Worm (Caenorhabditis elegans) whole organism, L1 larva: ENCODE measurements around the gene srt-6.
A peak's percentile ranks its signal among the peaks of the same experiment; 100 is the strongest.

Experiments used
- C16A3.4 ChIP-seq: fragments of 150-350 bp; optimal IDR thresholded peaks from 2 replicates; lab custom pipeline; 2014; ENCODE audit warnings: missing biosample characterization, missing genetic modification characterization
- C34B4.2 ChIP-seq: sonication (generic microtip); optimal IDR thresholded peaks from 2 replicates; lab custom pipeline; 2017; ENCODE audit warnings: mild to moderate bottlenecking, missing genetic modification characterization, missing compliant biosample characterization
- Y116A8C.19 ChIP-seq: sonication (generic microtip); optimal IDR thresholded peaks from 2 replicates; lab custom pipeline; 2016; ENCODE audit warnings: missing compliant biosample characterization, missing genetic modification characterization, borderline replicate concordance
- alr-1 ChIP-seq: fragments of 200-800 bp; sonication (Bioruptor generic); optimal IDR thresholded peaks from 2 replicates; lab custom pipeline; 2018; ENCODE audit warnings: borderline replicate concordance, mild to moderate bottlenecking, missing genetic modification characterization, missing compliant biosample characterization
- blmp-1 ChIP-seq: fragments of 150-350 bp; optimal IDR thresholded peaks from 2 replicates; lab custom pipeline; 2014; ENCODE audit warnings: missing biosample characterization, missing genetic modification characterization
- ceh-63 ChIP-seq: fragments of 200-800 bp; sonication (Bioruptor generic); optimal IDR thresholded peaks from 2 replicates; lab custom pipeline; 2018; ENCODE audit warnings: mild to moderate bottlenecking, missing genetic modification characterization, missing compliant biosample characterization
- ceh-8 ChIP-seq: fragments of 200-800 bp; sonication (Bioruptor generic); optimal IDR thresholded peaks from 2 replicates; lab custom pipeline; 2018; ENCODE audit warnings: mild to moderate bottlenecking, missing genetic modification characterization, moderate library complexity, missing compliant biosample characterization
- ceh-82 ChIP-seq, 3 experiments: fragments of 150-350 bp in 1 of 3; sonication (generic microtip) in 2 of 3; optimal IDR thresholded peaks; 2 replicates each; lab custom pipeline; 2014 to 2017; ENCODE audit warnings: missing biosample characterization in 3 of 3, missing genetic modification characterization in 3 of 3
- ceh-88 ChIP-seq: fragments of 200-800 bp; sonication (Bioruptor generic); IDR thresholded peaks from 2 replicates; pipeline ENCODE4 v1.3.6; 2022; ENCODE audit warnings: missing genetic modification characterization, missing compliant biosample characterization
- dsc-1 ChIP-seq: sonication (generic microtip); optimal IDR thresholded peaks from 2 replicates; lab custom pipeline; 2016; ENCODE audit warnings: mild to moderate bottlenecking, missing genetic modification characterization, missing compliant biosample characterization
- efl-1 ChIP-seq, 4 experiments: fragments of 150-350 bp; optimal IDR thresholded peaks in 3 of 4; peaks in 1 of 4; 1 replicate in 1 of 4; 2 replicates in 3 of 4; lab custom pipeline; 2014; ENCODE audit warnings: missing biosample characterization in 2 of 4, missing genetic modification characterization in 2 of 4, missing genetic modification reagents in 2 of 4
- elt-3 ChIP-seq, 6 experiments: fragments of 150-350 bp in 1 of 6; sonication (generic microtip); optimal IDR thresholded peaks; 2 replicates each; lab custom pipeline; 2017 to 2018; ENCODE audit warnings: missing biosample characterization in 6 of 6, missing genetic modification characterization in 6 of 6, inconsistent platforms in 1 of 6
- ets-5 ChIP-seq: fragments of 200-800 bp; sonication (Bioruptor generic); IDR thresholded peaks from 2 replicates; pipeline ENCODE4 v1.3.6; 2022; ENCODE audit warnings: missing genetic modification characterization, missing compliant biosample characterization
- fkh-8 ChIP-seq: sonication (generic microtip); optimal IDR thresholded peaks from 2 replicates; lab custom pipeline; 2016; ENCODE audit warnings: mild to moderate bottlenecking, missing genetic modification characterization, missing compliant biosample characterization
- fos-1 ChIP-seq: fragments of 150-350 bp; optimal IDR thresholded peaks from 2 replicates; lab custom pipeline; 2014; ENCODE audit warnings: missing biosample characterization, missing genetic modification characterization
- grh-1 ChIP-seq: fragments of 200-800 bp; sonication (Bioruptor generic); IDR thresholded peaks from 2 replicates; pipeline ENCODE4 v1.3.6; 2022; ENCODE audit warnings: missing genetic modification reagents, missing genetic modification characterization, missing compliant biosample characterization
- irx-1 ChIP-seq: sonication (generic microtip); optimal IDR thresholded peaks from 2 replicates; lab custom pipeline; 2016; ENCODE audit warnings: missing genetic modification characterization, missing compliant biosample characterization
- isw-1 ChIP-seq: fragments of 200-800 bp; sonication (Bioruptor generic); IDR thresholded peaks from 2 replicates; pipeline ENCODE4 v1.3.6; 2022; ENCODE audit warnings: missing genetic modification characterization, missing compliant biosample characterization
- jun-1 ChIP-seq: fragments of 150-350 bp; optimal IDR thresholded peaks from 2 replicates; lab custom pipeline; 2014; ENCODE audit warnings: missing biosample characterization, missing genetic modification reagents, missing genetic modification characterization
- lin-14 ChIP-seq: fragments of 200-800 bp; sonication (Bioruptor generic); optimal IDR thresholded peaks from 2 replicates; lab custom pipeline; 2018; ENCODE audit warnings: mild to moderate bottlenecking, missing genetic modification characterization, moderate library complexity, missing compliant biosample characterization
- lin-35 ChIP-seq, 2 experiments: fragments of 150-350 bp; optimal IDR thresholded peaks; 2 replicates each; lab custom pipeline; 2014; ENCODE audit warnings: missing biosample characterization in 2 of 2, missing genetic modification characterization in 2 of 2, missing genetic modification reagents in 2 of 2
- lsy-2 ChIP-seq, 2 experiments: fragments of 150-350 bp; optimal IDR thresholded peaks; 2 replicates each; lab custom pipeline; 2014; ENCODE audit warnings: missing biosample characterization in 2 of 2, missing genetic modification characterization in 2 of 2
- mab-9 ChIP-seq: fragments of 200-800 bp; sonication (Bioruptor generic); IDR thresholded peaks from 2 replicates; pipeline ENCODE4 v1.3.6; 2022; ENCODE audit warnings: missing genetic modification reagents, missing genetic modification characterization, missing compliant biosample characterization
- mdl-1 ChIP-seq, 2 experiments: fragments of 150-350 bp; optimal IDR thresholded peaks; 2 replicates each; lab custom pipeline; 2014 to 2017; ENCODE audit warnings: missing biosample characterization in 2 of 2, missing genetic modification characterization in 2 of 2, inconsistent platforms in 1 of 2
- mep-1 ChIP-seq: fragments of 150-350 bp; optimal IDR thresholded peaks from 2 replicates; lab custom pipeline; 2014; ENCODE audit warnings: missing biosample characterization, missing genetic modification characterization
- nhr-11 ChIP-seq: fragments of 150-350 bp; optimal IDR thresholded peaks from 2 replicates; lab custom pipeline; 2014; ENCODE audit warnings: missing biosample characterization, missing genetic modification characterization
- nhr-12 ChIP-seq: sonication (generic microtip); optimal IDR thresholded peaks from 2 replicates; lab custom pipeline; 2017; ENCODE audit warnings: missing biosample characterization, missing genetic modification characterization
- nhr-19 ChIP-seq: fragments of 200-800 bp; sonication (Bioruptor generic); conservative IDR thresholded peaks from 2 replicates; pipeline ENCODE4 v1.3.6; 2022; ENCODE audit warnings: missing genetic modification characterization, missing compliant biosample characterization
- nhr-20 ChIP-seq: sonication (generic microtip); optimal IDR thresholded peaks from 2 replicates; lab custom pipeline; 2016; ENCODE audit warnings: mild to moderate bottlenecking, missing genetic modification characterization, missing compliant biosample characterization
- nhr-47 ChIP-seq: sonication (generic microtip); optimal IDR thresholded peaks from 2 replicates; lab custom pipeline; 2016; ENCODE audit warnings: mild to moderate bottlenecking, missing genetic modification characterization, moderate library complexity, missing compliant biosample characterization
- nhr-76 ChIP-seq: sonication (generic microtip); optimal IDR thresholded peaks from 2 replicates; lab custom pipeline; 2017; ENCODE audit warnings: missing biosample characterization, missing genetic modification characterization
- nhr-77 ChIP-seq: fragments of 150-350 bp; optimal IDR thresholded peaks from 2 replicates; lab custom pipeline; 2014; ENCODE audit warnings: missing biosample characterization, missing genetic modification characterization
- nhr-84 ChIP-seq: sonication (generic microtip); optimal IDR thresholded peaks from 2 replicates; lab custom pipeline; 2017; ENCODE audit warnings: missing biosample characterization, missing genetic modification characterization
- nhr-85 ChIP-seq: sonication (generic microtip); peaks from one replicate; lab custom pipeline; 2016; ENCODE audit warnings: missing genetic modification characterization, inconsistent platforms, missing compliant biosample characterization
- nhr-90 ChIP-seq: sonication (generic microtip); optimal IDR thresholded peaks from 2 replicates; lab custom pipeline; 2016; ENCODE audit warnings: mild to moderate bottlenecking, missing genetic modification characterization, missing compliant biosample characterization; ENCODE audit not compliant: poor library complexity
- pag-3 ChIP-seq: sonication (generic microtip); optimal IDR thresholded peaks from 2 replicates; lab custom pipeline; 2017; ENCODE audit warnings: missing genetic modification characterization, mild to moderate bottlenecking, missing compliant biosample characterization, antibody characterized with exemption, borderline replicate concordance; ENCODE audit not compliant: insufficient read depth
- skn-1 ChIP-seq: fragments of 150-350 bp; optimal IDR thresholded peaks from 2 replicates; lab custom pipeline; 2014; ENCODE audit warnings: missing biosample characterization, missing genetic modification characterization
- snu-23 ChIP-seq: sonication (generic microtip); optimal IDR thresholded peaks from 2 replicates; lab custom pipeline; 2016; ENCODE audit warnings: missing genetic modification characterization, missing compliant biosample characterization
- tbx-2 ChIP-seq: sonication (generic microtip); optimal IDR thresholded peaks from 2 replicates; lab custom pipeline; 2016; ENCODE audit warnings: missing genetic modification characterization, missing compliant biosample characterization
- unc-130 ChIP-seq: fragments of 150-350 bp; optimal IDR thresholded peaks from 2 replicates; lab custom pipeline; 2017; ENCODE audit warnings: missing biosample characterization, missing genetic modification characterization, inconsistent platforms
- unc-62 ChIP-seq: fragments of 150-350 bp; optimal IDR thresholded peaks from 2 replicates; lab custom pipeline; 2014; ENCODE audit warnings: missing biosample characterization, missing genetic modification reagents, missing genetic modification characterization
- unc-98 ChIP-seq: fragments of 200-800 bp; sonication (Bioruptor generic); IDR thresholded peaks from 2 replicates; pipeline ENCODE4 v1.3.6; 2022; ENCODE audit warnings: missing genetic modification characterization, missing compliant biosample characterization
- vab-15 ChIP-seq: sonication (generic microtip); optimal IDR thresholded peaks from 2 replicates; lab custom pipeline; 2017; ENCODE audit warnings: missing genotype, mild to moderate bottlenecking, missing genetic modification characterization, missing compliant biosample characterization
- xbp-1 ChIP-seq: sonication (generic microtip); optimal IDR thresholded peaks from 2 replicates; lab custom pipeline; 2016; ENCODE audit warnings: missing genetic modification characterization, missing compliant biosample characterization

The srt-6 gene

DNA sequence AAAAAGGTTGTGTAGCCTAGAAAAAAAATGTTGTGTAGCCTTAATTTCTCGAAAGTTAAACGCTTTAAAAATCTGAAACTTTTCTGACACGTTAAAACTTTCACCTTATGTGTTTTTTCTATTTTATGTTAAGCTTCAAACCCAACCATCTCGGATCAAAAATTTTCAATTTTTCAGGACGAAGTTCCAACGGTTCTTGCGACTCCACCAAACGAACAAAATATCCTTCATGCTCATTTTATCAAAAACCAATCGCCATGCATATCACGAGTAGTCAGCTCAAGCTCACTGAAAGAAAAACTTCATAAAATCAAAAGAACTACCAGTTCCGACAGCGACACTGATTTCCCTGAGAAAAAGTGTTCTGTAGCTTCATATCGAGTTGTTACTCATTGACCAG is 27.9 kb upstream of the srt-6 start:
- TF ChIP-seq pag-3 (tag; lab: Kevin White, UChicago): no peak
- no peak for TF ChIP-seq unc-62 (GFP tag; lab: Kevin White, UChicago)
- no peak for TF ChIP-seq alr-1 (tag; lab: Kevin White, UChicago)

DNA sequence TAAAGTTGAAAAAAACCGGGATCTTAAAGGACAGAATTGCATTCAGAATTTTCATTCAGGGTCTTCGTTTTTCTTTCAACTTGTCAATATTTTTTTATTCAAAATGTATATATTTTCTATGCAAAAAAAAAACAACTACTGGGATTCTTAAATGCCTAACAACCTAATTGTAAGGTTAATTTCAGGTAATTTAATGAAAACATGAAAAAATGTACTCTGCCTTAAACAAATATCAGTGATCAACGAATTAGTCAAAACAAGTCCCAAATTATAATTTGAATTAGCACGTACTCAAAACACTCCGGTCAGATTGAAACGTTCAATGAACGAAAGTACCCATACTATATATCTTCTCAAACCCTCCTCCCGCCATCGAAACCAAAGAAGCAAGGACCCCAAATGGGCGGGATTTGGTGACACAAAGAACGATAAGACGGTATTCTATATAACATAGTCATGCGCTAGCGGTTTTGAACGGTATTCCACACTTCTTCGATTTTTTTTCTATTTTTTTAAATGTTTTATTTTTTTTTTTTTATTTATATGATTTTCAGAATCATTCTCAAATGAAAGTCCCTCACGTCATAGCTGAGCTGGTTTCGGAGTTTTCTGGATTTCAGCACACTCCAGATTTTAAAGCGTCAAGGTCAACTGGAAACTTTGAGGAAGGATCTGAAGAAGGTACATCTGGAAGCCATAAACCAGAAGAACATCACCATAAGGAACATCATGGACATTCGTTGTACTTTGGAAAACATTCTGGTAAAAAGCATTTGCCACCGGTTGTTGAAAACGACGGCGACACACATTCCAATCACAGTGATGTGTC is 27.0 kb upstream of the srt-6 start, which contains the start of the genes ddo-2 and F25E5.8:
Gene ddo-2, minus strand, starts transcription at position 330 of the 829 bp plus-strand sequence.
Gene F25E5.8, plus strand, starts transcription at position 555 of the 829 bp plus-strand sequence.
- TF ChIP-seq blmp-1: peak; percentile 83
- TF ChIP-seq grh-1 (GFP tag; lab: Robert Waterston, UW): 0 out of 2 replicates have a peak, but pooled peaks have one; percentile 7
- peak; percentile 87 for TF ChIP-seq nhr-85
- TF ChIP-seq C34B4.2 (tag; lab: Kevin White, UChicago): no peak
- no peak for TF ChIP-seq nhr-77
- peak; percentile 81 for TF ChIP-seq unc-130
- peak in 1 of 6 experiments; percentile 68 for TF ChIP-seq elt-3 (tag; optimal IDR thresholded peaks at IDR 0.05; lab: Kevin White, UChicago)
- peak; percentile 19 for TF ChIP-seq nhr-20 (tag; lab: Kevin White, UChicago)
- TF ChIP-seq nhr-90 (tag; lab: Kevin White, UChicago): peak; percentile 48
- TF ChIP-seq xbp-1 (tag; lab: Kevin White, UChicago): no peak
- TF ChIP-seq mdl-1 (tag; optimal IDR thresholded peaks at IDR 0.05; lab: Kevin White, UChicago): peak in 1 of 2 experiments; percentile 38
- TF ChIP-seq skn-1 (tag; lab: Kevin White, UChicago): peak; percentile 24
- TF ChIP-seq tbx-2 (tag; lab: Kevin White, UChicago): peak; percentile 20
- peak; percentile 72 for TF ChIP-seq nhr-19 (GFP tag; lab: Robert Waterston, UW)
- TF ChIP-seq mep-1: no peak
- TF ChIP-seq lin-35 (GFP tag; optimal IDR thresholded peaks at IDR 0.05; lab: Kevin White, UChicago): peak in 1 of 2 experiments; percentile 31
- peak; percentile 18 for TF ChIP-seq lin-14
- TF ChIP-seq efl-1 (optimal IDR thresholded peaks at IDR 0.05; lab: Kevin White, UChicago): no peak
- no peak for TF ChIP-seq efl-1 (GFP tag; optimal IDR thresholded peaks at IDR 0.05 in 1 of 2; lab: Kevin White, UChicago)
- no peak for TF ChIP-seq isw-1 (GFP tag; lab: Robert Waterston, UW)
- no peak for TF ChIP-seq irx-1 (tag; lab: Kevin White, UChicago)
- no peak for TF ChIP-seq nhr-76 (tag; lab: Kevin White, UChicago)
- peak; percentile 32 for TF ChIP-seq snu-23
- no peak for TF ChIP-seq pag-3 (tag; lab: Kevin White, UChicago)
- TF ChIP-seq nhr-12 (tag; lab: Kevin White, UChicago): no peak
- no peak for TF ChIP-seq fos-1

DNA sequence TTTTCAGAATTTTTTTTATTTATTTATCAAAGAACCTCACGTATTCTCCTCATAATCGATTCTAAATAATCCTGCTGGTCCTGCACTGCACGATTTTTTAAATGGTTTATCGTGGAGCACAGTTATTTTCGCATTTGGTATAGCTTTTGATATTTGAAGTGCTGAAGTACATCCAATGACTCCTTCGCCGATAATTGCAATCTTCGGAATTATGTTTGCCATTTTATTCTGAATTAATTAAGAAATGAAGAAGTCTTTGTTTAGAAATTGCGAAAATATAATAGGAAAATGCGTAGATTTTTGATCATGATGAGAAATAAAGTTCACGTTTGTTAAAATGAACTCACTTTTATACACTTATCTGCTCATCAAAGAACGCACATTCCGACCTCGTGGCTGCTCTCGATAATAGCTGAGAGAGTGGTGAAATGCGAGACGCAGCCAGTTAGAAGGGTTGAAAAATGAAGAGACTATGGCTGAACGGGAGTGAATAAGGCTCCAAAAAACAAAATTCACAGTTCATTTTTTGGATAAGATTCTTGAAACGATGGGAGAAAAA is 26.3 kb upstream of the srt-6 start:
- TF ChIP-seq ceh-8 (GFP tag; lab: Kevin White, UChicago): no peak
- TF ChIP-seq fkh-8 (tag; lab: Kevin White, UChicago): peak; percentile 73
- TF ChIP-seq unc-62 (GFP tag; lab: Kevin White, UChicago): no peak
- TF ChIP-seq Y116A8C.19 (tag; lab: Kevin White, UChicago): no peak
- no peak for TF ChIP-seq nhr-11 (tag; lab: Kevin White, UChicago)
- peak; percentile 32 for TF ChIP-seq xbp-1 (tag; lab: Kevin White, UChicago)
- TF ChIP-seq nhr-47 (tag; lab: Kevin White, UChicago): peak; percentile 55
- TF ChIP-seq alr-1 (tag; lab: Kevin White, UChicago): no peak
- peak; percentile 25 to 32 (median 28) for TF ChIP-seq ceh-82 (tag; optimal IDR thresholded peaks at IDR 0.05; lab: Kevin White, UChicago)
- no peak for TF ChIP-seq grh-1 (GFP tag; lab: Robert Waterston, UW)
- no peak for TF ChIP-seq unc-98 (GFP tag; lab: Robert Waterston, UW)
- no peak for TF ChIP-seq mab-9
- no peak for TF ChIP-seq jun-1 (tag; lab: Kevin White, UChicago)
- no peak for TF ChIP-seq fos-1
- TF ChIP-seq unc-130: peak; percentile 34
- TF ChIP-seq nhr-20 (tag; lab: Kevin White, UChicago): peak; percentile 78
- peak; percentile 13 for TF ChIP-seq C16A3.4
- TF ChIP-seq lsy-2 (tag; optimal IDR thresholded peaks at IDR 0.05; lab: Kevin White, UChicago): peak; percentile 55 to 58
- peak; percentile 29 for TF ChIP-seq nhr-90 (tag; lab: Kevin White, UChicago)
- TF ChIP-seq nhr-84 (tag; lab: Kevin White, UChicago): no peak
- no peak for TF ChIP-seq ceh-63
- TF ChIP-seq nhr-19 (GFP tag; lab: Robert Waterston, UW): peak; percentile 98
- no peak for TF ChIP-seq C34B4.2 (tag; lab: Kevin White, UChicago)
- TF ChIP-seq ets-5: no peak
- TF ChIP-seq ceh-88 (GFP tag; lab: Robert Waterston, UW): no peak
- TF ChIP-seq dsc-1 (tag; lab: Kevin White, UChicago): peak; percentile 47
- no peak for TF ChIP-seq vab-15 (tag; lab: Kevin White, UChicago)
